Fruit fly (Drosophila melanogaster): ENCODE data around the gene CG45491.

The CG45491 gene

DNA sequence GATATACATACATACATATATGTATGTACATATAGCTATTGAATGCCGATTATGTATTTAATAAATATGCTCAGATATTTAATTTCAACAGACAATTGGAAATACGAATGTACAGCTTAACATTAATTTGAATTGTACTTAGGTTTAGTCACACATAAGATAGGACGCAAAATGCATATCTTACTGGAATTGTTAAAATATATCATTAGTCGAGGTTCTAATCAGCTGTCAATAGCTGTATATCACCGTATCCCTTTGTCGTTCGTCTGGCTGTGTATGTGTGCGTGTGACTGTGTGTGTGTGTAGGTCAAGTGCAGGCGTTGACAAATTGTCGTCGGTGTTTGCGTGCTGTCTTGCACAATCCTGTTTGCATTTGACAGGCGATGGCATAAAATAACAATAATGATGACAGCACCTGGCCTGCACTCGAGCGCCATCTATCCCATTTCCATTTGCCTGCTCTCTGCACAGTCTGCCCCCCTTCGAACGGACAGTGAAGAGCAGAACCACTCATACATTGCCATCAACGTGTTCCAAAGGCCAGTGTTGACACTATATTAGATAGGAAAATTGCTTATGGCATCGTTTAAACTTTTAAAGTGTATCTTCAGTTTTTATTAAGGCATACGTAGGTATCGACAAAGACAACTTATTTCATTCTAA lies 41.3 kb downstream of the CG45491 start:
- peak; percentile 86 to 91 for TF ChIP-seq CTCF (optimal IDR thresholded peaks at IDR 0.05)
- TF ChIP-seq CG8478 (optimal IDR thresholded peaks at IDR 0.05): no peak

DNA sequence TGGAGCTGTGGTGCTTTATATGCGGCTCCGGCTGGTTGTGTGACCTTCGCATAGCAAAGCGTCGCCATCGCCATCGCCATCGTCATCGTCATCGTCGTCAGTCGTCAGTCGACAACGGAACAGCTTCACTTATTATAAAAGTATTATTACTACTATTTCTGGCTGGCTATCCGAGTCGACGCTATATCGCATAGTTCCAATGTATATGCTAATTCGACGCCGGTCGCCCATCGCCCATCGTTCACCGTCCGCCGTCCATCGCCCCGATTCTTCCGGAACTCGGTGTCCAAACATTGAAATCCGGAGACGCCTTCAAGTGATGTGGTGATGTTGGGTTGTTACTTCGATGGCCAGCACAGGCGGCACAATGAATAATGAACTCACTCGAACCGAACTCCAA lies 46.7 kb downstream of the CG45491 start:
- TF ChIP-seq CG8478 (optimal IDR thresholded peaks at IDR 0.05): no peak
- no peak for TF ChIP-seq CTCF (optimal IDR thresholded peaks at IDR 0.05)

DNA sequence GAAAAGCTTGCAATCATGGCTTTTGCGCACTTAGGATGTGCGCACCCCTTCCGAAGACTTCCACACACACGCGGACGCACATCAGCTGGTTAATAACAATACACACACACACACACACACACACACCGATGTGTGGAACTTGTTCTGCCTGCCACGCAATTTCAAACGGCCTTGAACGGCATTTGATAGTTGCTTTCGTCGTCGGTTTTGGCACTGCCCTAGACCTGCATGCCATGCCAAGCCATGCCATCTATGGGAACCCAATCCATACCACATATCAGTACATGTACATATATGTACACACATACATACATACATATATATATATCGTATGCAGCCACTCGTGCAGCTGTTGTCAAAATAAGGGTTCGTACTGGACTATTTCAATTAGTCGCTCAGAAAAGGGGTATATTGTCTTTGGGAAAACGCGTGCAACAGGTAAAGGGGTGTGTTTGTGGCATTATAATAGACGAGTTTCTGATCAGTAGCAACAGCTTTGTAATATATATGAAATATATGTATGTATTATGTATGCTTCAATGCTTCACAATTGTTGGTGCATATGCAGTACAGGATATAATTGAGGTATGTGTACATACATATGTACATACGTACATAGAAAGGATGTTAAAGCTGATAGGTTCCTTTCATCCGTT lies 48.7 kb downstream of the CG45491 start, which contains the start of gene amn:
Gene amn (minus strand): TSS at position 51 of the 656 bp plus-strand sequence.
- TF ChIP-seq CTCF (optimal IDR thresholded peaks at IDR 0.05) (no peak), CG8478 (optimal IDR thresholded peaks at IDR 0.05) (no peak)

DNA sequence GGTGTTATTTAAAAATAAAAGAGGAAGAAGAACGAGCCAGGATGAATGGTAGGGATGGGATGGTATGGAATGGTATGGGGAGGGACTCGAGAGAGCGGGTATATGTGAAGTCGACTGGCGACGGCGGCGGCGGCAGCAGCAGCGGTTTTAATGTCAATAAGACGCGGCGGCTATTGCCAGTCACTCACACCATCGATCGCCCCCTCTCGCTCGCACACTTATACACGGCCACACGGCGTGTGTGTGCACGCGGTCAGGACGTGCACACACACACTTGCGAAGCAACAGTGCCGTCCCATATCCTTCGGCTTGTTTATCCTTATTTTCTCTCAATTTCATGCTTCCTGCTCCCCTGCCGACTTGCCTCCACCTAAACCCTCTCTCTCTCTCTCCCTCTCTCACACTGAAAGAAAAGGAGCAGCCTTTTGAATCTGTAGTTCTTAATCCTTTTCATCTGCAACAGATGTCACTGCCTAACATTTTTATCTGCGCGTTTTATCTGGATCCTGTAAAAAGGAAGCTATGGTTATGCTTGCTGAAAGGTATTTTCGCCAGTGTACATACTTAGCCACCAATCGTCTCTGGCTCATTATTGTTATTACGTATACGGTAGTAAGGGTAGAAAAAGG lies 49.6 kb downstream of the CG45491 start:
- TF ChIP-seq CTCF (optimal IDR thresholded peaks at IDR 0.05): no peak
- TF ChIP-seq CG8478 (optimal IDR thresholded peaks at IDR 0.05): no peak

Data from S2 (cell line).